Fruit fly (Drosophila melanogaster): Measurements from ENCODE around the gene Tektin-C.
A peak's percentile ranks its signal among the peaks of the same experiment; 100 is the strongest.

The Tektin-C gene

dm6 chr3L:5751740-5752579 is 44.4 kb downstream of the Tektin-C start, which contains the start of gene DnaJ-1 (continued):
- peak; percentile 85 for TF ChIP-seq pzg (GFP tag; optimal IDR thresholded peaks at IDR 0.05)
- peak; percentile 39 for TF ChIP-seq Meics (GFP tag; optimal IDR thresholded peaks at IDR 0.05)
- TF ChIP-seq HLH3B (GFP tag; IDR thresholded peaks at IDR 0.05) = no peak
- peak; percentile 13; the same call in 1 of the 3 replicates for TF ChIP-seq ci (GFP tag; IDR thresholded peaks at IDR 0.05)
- 0 out of 2 replicates have a peak, but pooled peaks have one; percentile 16 for TF ChIP-seq CG32767 (GFP tag; IDR thresholded peaks at IDR 0.05)
- TF ChIP-seq B-H1 (GFP tag; IDR thresholded peaks at IDR 0.05) = no peak
- no peak for TF ChIP-seq HLH54F (GFP tag; optimal IDR thresholded peaks at IDR 0.05)
- TF ChIP-seq wek (GFP tag; optimal IDR thresholded peaks at IDR 0.05) = peak; percentile 38
- peak; percentile 43 for TF ChIP-seq Side (GFP tag; optimal IDR thresholded peaks at IDR 0.05)

- TF ChIP-seq Bdp1 (GFP tag; optimal IDR thresholded peaks at IDR 0.05) (no peak), cwo (GFP tag; optimal IDR thresholded peaks at IDR 0.05) (peak; percentile 49), sug (tag; optimal IDR thresholded peaks at IDR 0.05) (peak; percentile 51), CG2199 (GFP tag; IDR thresholded peaks at IDR 0.05) (no peak), Fer1 (GFP tag; optimal IDR thresholded peaks at IDR 0.05) (no peak), CG12299 (tag; optimal IDR thresholded peaks at IDR 0.05) (no peak), CG4328 (GFP tag; optimal IDR thresholded peaks at IDR 0.05) (peak; percentile 67), insv (GFP tag; optimal IDR thresholded peaks at IDR 0.05) (peak in 1 of 2 experiments; percentile 17), Pdp1 (GFP tag; optimal IDR thresholded peaks at IDR 0.05) (peak in 1 of 2 experiments; percentile 99)
These were observed 45.0 kb downstream of the Tektin-C start for dm6 chr3L:5751417-5751739.

- TF ChIP-seq nerfin-1 (tag; optimal IDR thresholded peaks at IDR 0.05) (no peak), trem (tag; optimal IDR thresholded peaks at IDR 0.05) (peak; percentile 74), lov (optimal IDR thresholded peaks at IDR 0.05) (no peak), lov (GFP tag; IDR thresholded peaks at IDR 0.05) (no peak), usp (GFP tag; optimal IDR thresholded peaks at IDR 0.05) (no peak), CG4424 (GFP tag; optimal IDR thresholded peaks at IDR 0.05) (no peak), maf-S (GFP tag; optimal IDR thresholded peaks at IDR 0.05) (no peak), Sry-δ (GFP tag; optimal IDR thresholded peaks at IDR 0.05) (peak; percentile 19), CG7839 (tag; optimal IDR thresholded peaks at IDR 0.05) (no peak), Optix (GFP tag; IDR thresholded peaks at IDR 0.05) (no peak), Hmr (GFP tag; optimal IDR thresholded peaks at IDR 0.05) (peak; percentile 31), CG6791 (GFP tag; IDR thresholded peaks at IDR 0.05; ENCODE audit: partially characterized antibody) (peak; percentile 49; the same call in 1 of the 3 replicates), CG4360 (GFP tag; IDR thresholded peaks at IDR 0.05) (peak; percentile 9; the same call in 1 of the 2 replicates), Max (GFP tag; optimal IDR thresholded peaks at IDR 0.05) (peak; percentile 7), Hand (GFP tag; optimal IDR thresholded peaks at IDR 0.05) (no peak), Rfx (GFP tag; IDR thresholded peaks at IDR 0.05) (peak; percentile 66), Nf-YC (tag; optimal IDR thresholded peaks at IDR 0.05) (peak; percentile 29), CG11696 (GFP tag; IDR thresholded peaks at IDR 0.05) (no peak), pho (GFP tag; optimal IDR thresholded peaks at IDR 0.05) (no peak), CG2120 (GFP tag; optimal IDR thresholded peaks at IDR 0.05) (peak; percentile 19), CG31441 (GFP tag; IDR thresholded peaks at IDR 0.05) (0 out of 2 replicates have a peak, but pooled peaks have one; percentile 26), NFAT (GFP tag; IDR thresholded peaks at IDR 0.05) (peak; percentile 80), pzg (GFP tag; optimal IDR thresholded peaks at IDR 0.05) (peak; percentile 58), CG15601 (tag; optimal IDR thresholded peaks at IDR 0.05) (peak; percentile 17), Lhr (GFP tag; optimal IDR thresholded peaks at IDR 0.05) (peak; percentile 85), bbx (GFP tag; IDR thresholded peaks at IDR 0.05; ENCODE audit: partially characterized antibody) (peak; percentile 59; the same call in 1 of the 2 replicates), CG33213 (GFP tag; optimal IDR thresholded peaks at IDR 0.05) (peak; percentile 48), lmd (GFP tag; IDR thresholded peaks at IDR 0.05) (no peak), dmrt99B (tag; optimal IDR thresholded peaks at IDR 0.05) (no peak)
These were observed 46.6 kb downstream of the Tektin-C start for dm6 chr3L:5749616-5750336.

All from whole organism, embryonic.